Worm (Caenorhabditis elegans): ENCODE data around the gene Y65A5A.2.

DNA sequence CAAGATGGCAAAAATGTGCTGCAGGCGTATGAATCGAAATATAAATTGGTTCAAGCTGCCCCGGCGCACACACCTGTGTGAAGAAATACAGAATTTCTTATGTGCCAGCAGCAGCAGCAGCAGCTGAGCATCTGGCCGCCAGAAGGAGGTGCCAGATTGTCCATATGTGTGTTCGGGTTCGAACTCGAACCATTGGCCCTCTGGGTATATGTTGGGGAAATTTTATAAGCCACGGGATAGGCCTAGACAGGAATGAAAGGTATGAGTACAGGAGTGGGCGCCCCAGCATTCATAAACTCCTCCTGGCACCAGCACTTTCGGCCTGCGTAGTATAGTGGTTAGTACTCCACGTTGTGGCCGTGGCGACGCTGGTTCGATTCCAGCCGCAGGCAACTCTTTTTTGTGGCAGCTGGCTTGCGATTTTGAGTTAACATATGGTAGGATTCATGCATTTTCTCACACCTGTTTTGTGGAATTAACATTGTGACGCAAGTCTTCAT lies 23.6 kb upstream of the Y65A5A.2 start:
- TF ChIP-seq unc-62 (GFP tag; optimal IDR thresholded peaks at IDR 0.05), result no peak
- no peak for TF ChIP-seq nhr-77 (tag; optimal IDR thresholded peaks at IDR 0.05)
- no peak for TF ChIP-seq nhr-25 (tag; optimal IDR thresholded peaks at IDR 0.05)
